Fruit fly (Drosophila melanogaster) whole organism: ENCODE results near the gene numb.

Experiments used
- CG8478 ChIP-seq: fragments of >200 bp; optimal IDR thresholded peaks from 2 replicates; lab custom pipeline; 2018; ENCODE audit warnings: inconsistent platforms
- Dll ChIP-seq: fragments of >200 bp; optimal IDR thresholded peaks from 2 replicates; lab custom pipeline; 2017
- EcR ChIP-seq, 2 experiments: fragments of >200 bp; optimal IDR thresholded peaks; 2 replicates each; lab custom pipeline; 2017; ENCODE audit warnings: missing biosample characterization in 2 of 2, missing genetic modification characterization in 2 of 2, missing genetic modification reagents in 2 of 2
- pan ChIP-seq: fragments of >200 bp; optimal IDR thresholded peaks from 2 replicates; lab custom pipeline; 2017
- psq ChIP-seq: fragments of >200 bp; optimal IDR thresholded peaks from 2 replicates; lab custom pipeline; 2017
- usp ChIP-seq: fragments of >200 bp; optimal IDR thresholded peaks from 2 replicates; lab custom pipeline; 2017; ENCODE audit warnings: missing biosample characterization, missing genetic modification characterization, mixed read lengths

The numb gene

DNA sequence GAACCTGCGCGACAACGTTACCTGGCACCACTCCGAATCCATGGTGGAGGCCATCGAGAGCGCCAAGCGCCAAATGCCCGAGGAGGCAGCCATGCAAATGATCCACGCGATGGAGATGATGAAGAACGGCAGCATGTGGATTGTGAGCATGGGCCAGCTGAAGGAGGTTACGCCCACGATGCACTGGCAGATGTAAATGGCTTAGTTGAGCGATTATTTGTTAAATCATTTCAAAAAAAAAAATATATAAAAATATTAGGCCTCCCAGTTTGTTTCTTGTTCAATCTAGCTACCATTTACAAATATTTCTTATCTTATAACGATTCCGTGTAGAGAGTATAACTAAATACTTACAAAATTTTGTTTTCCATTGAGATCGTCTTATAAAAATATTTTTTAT, 9.7 kb upstream of the numb start, which contains the start of gene CG42847:
Gene CG42847, plus strand, starts transcription at position 301 of the 400 bp plus-strand sequence.
- TF ChIP-seq CG8478: no peak
- no peak for TF ChIP-seq EcR (GFP tag; optimal IDR thresholded peaks at IDR 0.05; lab: Kevin White, UChicago)
- TF ChIP-seq pan (lab: Kevin White, UChicago): no peak
- no peak for TF ChIP-seq psq (lab: Kevin White, UChicago)
- TF ChIP-seq Dll (lab: Kevin White, UChicago): no peak
- TF ChIP-seq usp (GFP tag; lab: Kevin White, UChicago): no peak

DNA sequence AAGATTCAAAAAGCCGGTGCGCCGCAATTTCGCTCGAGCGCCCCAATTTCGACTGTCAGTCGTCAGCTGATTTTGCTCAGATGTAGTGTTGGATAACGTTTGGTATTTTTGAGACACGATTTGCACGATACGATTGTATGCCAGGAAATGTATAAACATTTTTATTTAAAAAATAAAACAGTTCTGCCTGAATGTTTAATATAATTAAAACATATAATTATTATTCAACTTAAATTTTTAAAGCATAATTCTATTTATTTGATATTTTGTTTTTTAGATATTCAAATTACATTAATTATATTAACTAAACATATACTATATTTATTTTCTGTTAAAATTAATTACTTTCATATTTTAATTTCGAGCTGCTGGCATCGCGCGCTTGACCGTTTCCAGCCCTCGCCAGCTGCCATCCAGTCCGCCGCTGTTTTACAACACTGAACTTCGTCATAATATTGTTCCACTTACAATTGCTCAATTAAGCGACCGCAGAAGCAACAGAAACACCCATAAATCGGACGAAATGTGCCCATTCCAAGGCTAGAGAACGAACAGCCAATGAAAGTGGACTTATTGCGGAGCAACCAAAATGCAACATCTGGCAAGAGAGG, 6.2 kb upstream of the numb start, which contains the start of the genes FucTB and scat:
Gene FucTB, minus strand, starts transcription at position 61 of the 611 bp plus-strand sequence.
Gene scat, plus strand, starts transcription at position 414 of the 611 bp plus-strand sequence.
- no peak for TF ChIP-seq psq (lab: Kevin White, UChicago)
- TF ChIP-seq pan (lab: Kevin White, UChicago): no peak
- TF ChIP-seq CG8478: no peak
- TF ChIP-seq EcR (GFP tag; optimal IDR thresholded peaks at IDR 0.05; lab: Kevin White, UChicago): no peak
- no peak for TF ChIP-seq Dll (lab: Kevin White, UChicago)
- TF ChIP-seq usp (GFP tag; lab: Kevin White, UChicago): no peak

DNA sequence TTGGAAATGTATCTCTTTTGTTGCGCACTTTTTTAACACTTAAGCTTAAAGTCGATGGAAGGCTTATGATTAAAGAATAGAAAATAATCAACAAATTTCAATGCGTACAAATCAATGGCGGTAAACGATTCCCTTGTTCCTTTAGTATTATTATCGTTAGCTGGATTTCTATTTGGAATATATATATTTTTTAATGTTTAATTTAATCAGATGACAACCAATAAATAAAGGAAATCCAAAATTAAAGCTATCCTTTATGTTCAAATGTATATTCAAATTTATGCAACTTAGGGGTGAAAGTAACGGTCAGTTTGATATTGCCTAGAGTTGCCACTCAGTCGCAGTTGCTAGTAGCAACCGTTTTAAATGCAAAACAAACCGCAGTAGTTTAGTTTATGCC, 2.2 kb upstream of the numb start, which contains the start of gene CG3769:
Gene CG3769, plus strand, starts transcription at position 301 of the 400 bp plus-strand sequence.
- TF ChIP-seq psq (lab: Kevin White, UChicago) (no peak), EcR (GFP tag; optimal IDR thresholded peaks at IDR 0.05; lab: Kevin White, UChicago) (no peak), CG8478 (no peak), pan (lab: Kevin White, UChicago) (no peak), usp (GFP tag; lab: Kevin White, UChicago) (no peak), Dll (lab: Kevin White, UChicago) (no peak)

DNA sequence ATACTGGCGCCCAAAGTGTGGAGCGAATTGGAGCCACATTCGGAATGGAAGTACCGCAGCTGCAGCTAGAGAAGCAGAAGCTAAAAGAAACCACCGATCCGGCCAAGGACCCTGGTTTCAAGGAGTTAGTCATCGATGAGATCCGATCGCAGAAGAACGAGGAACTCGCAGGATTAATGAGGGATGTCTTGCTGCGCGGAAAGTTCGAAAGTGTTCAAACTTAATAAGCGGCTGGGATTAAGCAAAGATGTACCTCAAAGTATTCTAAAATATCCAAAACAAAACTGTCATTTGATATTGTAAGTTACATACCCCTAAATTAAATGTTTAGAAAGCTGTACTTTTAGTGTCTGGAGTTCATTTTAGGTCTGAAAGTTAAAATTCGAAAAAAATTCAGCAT, 765 bp upstream of the numb start, which contains the start of gene RpS28-like:
Gene RpS28-like, plus strand, starts transcription at position 301 of the 400 bp plus-strand sequence.
- TF ChIP-seq usp (GFP tag; lab: Kevin White, UChicago): no peak
- no peak for TF ChIP-seq psq (lab: Kevin White, UChicago)
- TF ChIP-seq CG8478: no peak
- no peak for TF ChIP-seq pan (lab: Kevin White, UChicago)

DNA sequence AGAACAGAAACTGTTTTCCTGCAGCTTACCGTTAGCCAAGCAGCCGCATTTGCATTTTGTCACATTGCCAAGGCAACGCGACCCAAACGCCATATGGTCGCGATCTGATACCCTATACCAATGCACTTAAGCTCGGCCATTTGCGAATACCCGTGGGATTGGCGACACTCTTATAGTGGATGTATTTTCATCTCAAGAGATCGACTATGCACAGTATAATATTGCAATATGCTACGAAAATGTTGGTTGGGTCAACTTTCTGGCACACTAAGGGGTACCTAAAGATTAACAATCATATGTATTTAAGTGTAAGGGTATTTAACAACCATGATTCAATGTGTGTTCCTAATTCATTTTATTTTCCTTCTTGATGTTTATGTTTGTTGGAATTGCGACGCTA, 958 bp downstream of the numb start:
- TF ChIP-seq EcR (GFP tag; optimal IDR thresholded peaks at IDR 0.05; lab: Kevin White, UChicago): no peak
- TF ChIP-seq psq (lab: Kevin White, UChicago): no peak
- TF ChIP-seq Dll (lab: Kevin White, UChicago): no peak
- no peak for TF ChIP-seq CG8478
- no peak for TF ChIP-seq pan (lab: Kevin White, UChicago)
- no peak for TF ChIP-seq usp (GFP tag; lab: Kevin White, UChicago)

DNA sequence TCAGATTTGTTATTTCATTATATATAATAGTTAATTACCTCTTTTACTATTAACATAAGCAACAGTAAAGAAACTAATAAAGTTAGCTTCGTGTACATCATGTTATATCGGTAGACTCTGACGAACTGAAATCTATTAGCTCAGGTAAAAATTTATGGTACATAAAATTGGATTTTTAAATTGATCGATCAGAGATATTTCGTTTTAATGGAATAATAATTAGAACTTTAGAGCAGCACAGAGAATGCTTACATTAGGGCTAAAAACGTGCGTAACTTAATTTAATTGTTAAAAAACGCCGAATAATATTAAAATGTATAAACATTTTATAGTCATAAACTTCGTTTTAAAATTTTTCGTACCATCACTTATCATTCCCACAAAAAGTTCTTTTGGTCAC, 3.4 kb downstream of the numb start, which contains the start of gene CG33723:
Gene CG33723, minus strand, starts transcription at position 101 of the 400 bp plus-strand sequence.
- TF ChIP-seq CG8478 (no peak), usp (GFP tag; lab: Kevin White, UChicago) (no peak), Dll (lab: Kevin White, UChicago) (no peak), pan (lab: Kevin White, UChicago) (no peak), psq (lab: Kevin White, UChicago) (no peak), EcR (GFP tag; optimal IDR thresholded peaks at IDR 0.05; lab: Kevin White, UChicago) (no peak)

DNA sequence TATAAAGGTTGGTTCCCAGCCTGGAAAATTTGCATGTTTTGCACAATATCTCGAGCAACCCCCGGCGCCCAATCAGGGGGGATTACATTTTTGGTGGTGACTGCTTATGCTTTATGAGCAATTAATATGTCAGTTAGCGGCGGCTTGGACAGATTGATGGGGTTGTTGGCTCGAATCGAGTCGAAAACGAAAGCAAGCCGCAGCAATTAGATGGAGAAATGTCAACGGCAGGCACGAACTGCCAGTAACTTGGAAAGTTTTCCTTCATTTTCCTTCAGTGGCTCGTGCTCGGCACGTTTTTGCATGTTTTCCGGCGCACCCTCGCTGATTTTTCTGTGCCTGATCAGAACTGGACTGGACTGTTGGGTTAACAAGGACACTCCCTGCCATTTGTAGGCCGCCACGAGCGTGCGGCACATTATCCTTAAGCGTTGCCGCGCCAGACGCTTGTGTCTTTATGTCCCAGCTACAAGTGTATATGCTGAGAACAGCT, 5.6 kb downstream of the numb start:
- TF ChIP-seq CG8478 (no peak), psq (lab: Kevin White, UChicago) (no peak), Dll (lab: Kevin White, UChicago) (no peak), usp (GFP tag; lab: Kevin White, UChicago) (no peak), EcR (GFP tag; optimal IDR thresholded peaks at IDR 0.05; lab: Kevin White, UChicago) (no peak), pan (lab: Kevin White, UChicago) (no peak)

DNA sequence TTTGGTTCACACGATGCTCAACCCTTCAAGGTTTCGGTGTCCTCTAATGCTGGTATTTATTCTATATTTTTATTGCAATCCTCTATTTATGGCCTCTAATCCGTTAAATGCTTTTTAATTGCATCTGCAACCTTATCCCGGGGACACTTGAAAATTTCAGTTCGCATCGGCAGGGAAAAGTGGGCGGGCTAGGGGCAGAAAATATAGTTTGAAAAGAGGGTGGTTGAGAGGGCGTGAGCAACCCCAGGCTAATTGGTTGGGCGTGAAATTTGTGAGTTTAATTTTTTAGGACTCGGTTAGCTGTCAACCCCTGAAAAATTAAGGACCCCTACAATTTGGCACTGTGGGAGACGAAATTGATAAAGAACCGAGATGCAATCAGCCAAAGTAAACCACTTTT, 8.5 kb downstream of the numb start:
- TF ChIP-seq EcR (GFP tag; optimal IDR thresholded peaks at IDR 0.05; lab: Kevin White, UChicago) (no peak), pan (lab: Kevin White, UChicago) (no peak), psq (lab: Kevin White, UChicago) (no peak), usp (GFP tag; lab: Kevin White, UChicago) (no peak)

DNA sequence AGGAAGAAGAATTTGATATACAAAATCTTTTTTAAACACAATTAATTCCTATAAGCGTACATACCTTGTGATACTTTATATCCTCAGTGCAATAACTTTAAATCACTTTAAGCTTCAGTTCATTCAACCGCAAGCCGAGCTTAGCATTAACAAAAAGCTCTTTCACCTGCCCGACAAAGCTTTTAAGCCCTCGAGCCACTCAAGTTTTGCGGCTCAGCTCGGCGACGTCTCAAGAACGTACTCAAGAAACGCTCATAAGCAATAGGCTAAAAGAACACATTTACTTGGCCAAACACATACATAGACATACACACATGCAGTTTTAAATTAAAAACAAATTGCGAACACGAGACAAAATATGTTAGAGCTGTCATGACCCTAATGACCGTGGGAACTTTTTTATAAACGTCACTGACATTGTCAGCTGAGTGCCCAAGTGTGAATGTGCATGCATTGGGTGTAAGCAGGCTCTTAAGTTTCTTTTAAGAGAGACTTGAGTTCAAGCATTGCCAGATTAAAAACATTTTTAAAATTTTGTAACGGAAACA, 9.2 kb downstream of the numb start:
- TF ChIP-seq Dll (lab: Kevin White, UChicago) (no peak), usp (GFP tag; lab: Kevin White, UChicago) (no peak), EcR (GFP tag; optimal IDR thresholded peaks at IDR 0.05; lab: Kevin White, UChicago) (no peak), psq (lab: Kevin White, UChicago) (no peak), CG8478 (no peak), pan (lab: Kevin White, UChicago) (no peak)

DNA sequence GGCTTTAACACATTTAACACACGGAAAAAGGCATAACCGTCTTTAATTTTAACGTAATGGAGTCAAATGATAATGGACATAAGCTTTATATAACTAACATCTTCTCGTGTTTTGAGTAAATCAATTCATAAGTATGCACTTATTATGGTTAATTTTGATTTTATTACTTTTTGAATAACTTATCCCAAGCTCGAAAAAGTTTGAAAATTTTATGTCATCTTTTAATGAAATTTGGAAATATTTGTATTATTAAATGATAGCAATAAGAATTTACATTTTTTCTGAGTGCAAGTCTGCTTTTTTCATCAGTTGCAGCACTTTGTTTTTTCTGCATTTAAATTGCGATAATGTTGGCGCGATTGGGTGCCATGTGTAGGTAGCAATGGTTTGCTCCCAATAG, 10.5 kb downstream of the numb start:
- TF ChIP-seq usp (GFP tag; lab: Kevin White, UChicago) (no peak), pan (lab: Kevin White, UChicago) (no peak), Dll (lab: Kevin White, UChicago) (no peak), psq (lab: Kevin White, UChicago) (no peak), CG8478 (no peak), EcR (GFP tag; optimal IDR thresholded peaks at IDR 0.05; lab: Kevin White, UChicago) (no peak)
